Worm (Caenorhabditis elegans): Measurements from ENCODE around the gene sqt-3.
A peak's percentile ranks its signal among the peaks of the same experiment; 100 is the strongest.

DNA sequence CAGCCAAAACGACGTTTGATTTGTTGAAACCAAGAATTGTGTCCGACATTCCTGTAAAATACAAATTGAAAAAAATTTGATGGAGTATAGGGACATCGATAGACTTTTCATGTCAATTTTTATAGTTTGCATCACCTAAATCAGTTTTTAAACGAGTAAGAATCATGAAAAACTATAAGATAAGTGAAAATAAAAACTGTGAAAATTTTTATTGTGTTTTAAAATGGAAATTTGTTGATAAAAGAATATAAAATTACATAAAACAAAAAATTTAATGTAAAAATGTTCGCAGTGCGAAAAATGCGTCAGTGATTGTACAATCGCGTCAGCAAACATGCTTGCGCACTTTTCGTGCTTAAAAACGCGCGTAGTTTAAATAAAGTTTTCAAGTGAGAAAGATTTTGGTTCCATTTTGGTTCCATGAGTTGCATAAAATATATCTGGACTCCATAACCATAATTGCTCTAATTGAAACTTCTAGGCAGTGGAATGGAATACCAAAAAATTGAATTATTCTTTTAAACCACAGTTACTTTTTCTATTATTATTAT is 9.1 kb upstream of the sqt-3 start, which contains the start of gene tomm-20:
- TF ChIP-seq ztf-23 (GFP tag; IDR thresholded peaks at IDR 0.05) (peak; percentile 88), ref-1 (GFP tag; conservative IDR thresholded peaks at IDR 0.05) (no peak), flt-1 (GFP tag; IDR thresholded peaks at IDR 0.05) (peak; percentile 87), T22C8.4 (GFP tag; IDR thresholded peaks at IDR 0.05) (no peak), med-1 (GFP tag; optimal IDR thresholded peaks at IDR 0.05; ENCODE audit: insufficient read depth) (peak; percentile 54), ztf-29 (GFP tag; IDR thresholded peaks at IDR 0.05) (no peak), tab-1 (GFP tag; IDR thresholded peaks at IDR 0.05) (no peak)

Measured in whole organism, midembryonic.